Worm (Caenorhabditis elegans) whole organism, young adult: ENCODE results near the gene ZC178.2.

Experiments used
- C06A6.2 ChIP-seq: fragments of 200-800 bp; sonication (Bioruptor generic); conservative IDR thresholded peaks from 2 replicates; pipeline ENCODE4 v1.3.6; 2022; ENCODE audit warnings: missing genetic modification characterization, missing compliant biosample characterization
- F10E7.11 ChIP-seq: sonication (generic microtip); optimal IDR thresholded peaks from 2 replicates; lab custom pipeline; 2017; ENCODE audit warnings: mild to moderate bottlenecking, missing genetic modification characterization, moderate library complexity, missing compliant biosample characterization
- F33H1.4 ChIP-seq: fragments of 200-800 bp; sonication (Bioruptor generic); IDR thresholded peaks from 2 replicates; pipeline ENCODE4 v1.3.6; 2022; ENCODE audit warnings: missing genetic modification reagents, missing genetic modification characterization, missing compliant biosample characterization
- F57A8.1 ChIP-seq: fragments of 200-800 bp; sonication (Bioruptor generic); optimal IDR thresholded peaks from 2 replicates; lab custom pipeline; 2018; ENCODE audit warnings: mild to moderate bottlenecking, missing genetic modification characterization, moderate library complexity, missing compliant biosample characterization
- K12H6.12 ChIP-seq: fragments of 200-800 bp; sonication (Bioruptor generic); optimal IDR thresholded peaks from 2 replicates; lab custom pipeline; 2018; ENCODE audit warnings: mild to moderate bottlenecking, missing genetic modification characterization, missing compliant biosample characterization
- Y67H2A.10 ChIP-seq: fragments of 200-800 bp; sonication (Bioruptor generic); conservative IDR thresholded peaks from 2 replicates; pipeline ENCODE4 v1.3.6; 2022; ENCODE audit warnings: missing genetic modification reagents, missing genetic modification characterization, missing compliant biosample characterization
- ZK185.1 ChIP-seq: sonication (generic microtip); optimal IDR thresholded peaks from 2 replicates; lab custom pipeline; 2016; ENCODE audit warnings: mild to moderate bottlenecking, missing genetic modification characterization, missing compliant biosample characterization; ENCODE audit not compliant: poor library complexity, severe bottlenecking
- aptf-2 ChIP-seq: fragments of 200-800 bp; sonication (Bioruptor generic); conservative IDR thresholded peaks from 2 replicates; pipeline ENCODE4 v1.3.6; 2022; ENCODE audit warnings: missing genetic modification reagents, missing genetic modification characterization, missing compliant biosample characterization
- aptf-3 ChIP-seq: fragments of 200-800 bp; sonication (Bioruptor generic); IDR thresholded peaks from 2 replicates; pipeline ENCODE4 v1.3.6; 2022; ENCODE audit warnings: missing genetic modification characterization, missing compliant biosample characterization
- attf-3 ChIP-seq: fragments of 200-800 bp; sonication (Bioruptor generic); conservative IDR thresholded peaks from 2 replicates; pipeline ENCODE4 v1.3.6; 2022; ENCODE audit warnings: missing genetic modification reagents, missing genetic modification characterization, missing compliant biosample characterization
- ceh-100 ChIP-seq: fragments of 200-800 bp; sonication (Bioruptor generic); IDR thresholded peaks from 2 replicates; pipeline ENCODE4 v1.3.6; 2022; ENCODE audit warnings: missing genetic modification reagents, missing genetic modification characterization, missing compliant biosample characterization
- ceh-27 ChIP-seq: fragments of 200-800 bp; sonication (Bioruptor generic); optimal IDR thresholded peaks from 2 replicates; lab custom pipeline; 2018; ENCODE audit warnings: mild to moderate bottlenecking, missing genetic modification characterization, moderate library complexity, missing compliant biosample characterization
- ceh-40 ChIP-seq: fragments of 200-800 bp; sonication (Bioruptor generic); IDR thresholded peaks from 2 replicates; pipeline ENCODE4 v1.3.6; 2022; ENCODE audit warnings: missing genetic modification characterization, missing compliant biosample characterization
- chd-7 ChIP-seq: sonication (generic microtip); optimal IDR thresholded peaks from 2 replicates; lab custom pipeline; 2016; ENCODE audit warnings: mild to moderate bottlenecking, missing genetic modification characterization, moderate library complexity, missing compliant biosample characterization
- die-1 ChIP-seq: sonication (generic microtip); optimal IDR thresholded peaks from 2 replicates; lab custom pipeline; 2016; ENCODE audit warnings: missing genotype, mild to moderate bottlenecking, missing genetic modification characterization, missing compliant biosample characterization
- ekl-4 ChIP-seq: fragments of 200-800 bp; sonication (Bioruptor generic); IDR thresholded peaks from 2 replicates; pipeline ENCODE4 v1.3.6; 2022; ENCODE audit warnings: missing genetic modification reagents, missing genetic modification characterization, missing compliant biosample characterization
- ets-4 ChIP-seq: fragments of 200-800 bp; sonication (Bioruptor generic); optimal IDR thresholded peaks from 2 replicates; lab custom pipeline; 2018; ENCODE audit warnings: mild to moderate bottlenecking, missing genetic modification characterization, missing compliant biosample characterization
- fkh-3 ChIP-seq: sonication (generic microtip); optimal IDR thresholded peaks from 2 replicates; lab custom pipeline; 2016; ENCODE audit warnings: mild to moderate bottlenecking, missing genetic modification characterization, missing compliant biosample characterization
- gei-17 ChIP-seq: fragments of 200-800 bp; sonication (Bioruptor generic); optimal IDR thresholded peaks from 2 replicates; lab custom pipeline; 2018; ENCODE audit warnings: mild to moderate bottlenecking, missing genetic modification characterization, missing compliant biosample characterization
- let-607 ChIP-seq, 2 experiments: fragments of 200-800 bp in 1 of 2; sonication (Bioruptor generic) in 1 of 2; sonication (generic microtip) in 1 of 2; optimal IDR thresholded peaks; 2 replicates each; lab custom pipeline; 2016 to 2018; ENCODE audit warnings: mild to moderate bottlenecking in 2 of 2, missing compliant biosample characterization in 2 of 2, missing genetic modification characterization in 2 of 2, moderate library complexity in 2 of 2, missing genotype in 1 of 2
- lsy-27 ChIP-seq: sonication (generic microtip); optimal IDR thresholded peaks from 2 replicates; lab custom pipeline; 2017; ENCODE audit warnings: missing genetic modification characterization, mild to moderate bottlenecking, missing compliant biosample characterization, antibody characterized with exemption, missing genotype, borderline replicate concordance; ENCODE audit not compliant: insufficient read depth
- madf-8 ChIP-seq: fragments of 200-800 bp; sonication (Bioruptor generic); conservative IDR thresholded peaks from 2 replicates; pipeline ENCODE4 v1.3.6; 2022; ENCODE audit warnings: missing genetic modification reagents, missing genetic modification characterization, missing compliant biosample characterization
- mcd-1 ChIP-seq: fragments of 200-800 bp; sonication (Bioruptor generic); IDR thresholded peaks from 2 replicates; pipeline ENCODE4 v1.3.6; 2022; ENCODE audit warnings: missing genetic modification reagents, missing genetic modification characterization, missing compliant biosample characterization
- nhr-27 ChIP-seq: fragments of 200-800 bp; sonication (Bioruptor generic); optimal IDR thresholded peaks from 2 replicates; lab custom pipeline; 2018; ENCODE audit warnings: mild to moderate bottlenecking, missing genetic modification characterization, moderate library complexity, missing compliant biosample characterization
- pbrm-1 ChIP-seq: fragments of 200-800 bp; sonication (Bioruptor generic); IDR thresholded peaks from 2 replicates; pipeline ENCODE4 v1.3.6; 2022; ENCODE audit warnings: missing genetic modification reagents, missing genetic modification characterization, missing compliant biosample characterization
- rpc-1 ChIP-seq, 2 experiments: fragments of 150-350 bp in 1 of 2; sonication (generic microtip) in 1 of 2; optimal IDR thresholded peaks; 2 replicates each; lab custom pipeline; 2014 to 2018; ENCODE audit warnings: missing biosample characterization in 1 of 2, missing genetic modification characterization in 1 of 2, missing genetic modification reagents in 1 of 2, missing genotype in 1 of 2
- sdz-38 ChIP-seq: sonication (generic microtip); optimal IDR thresholded peaks from 2 replicates; lab custom pipeline; 2016; ENCODE audit warnings: missing genotype, missing genetic modification characterization, missing compliant biosample characterization
- sea-2 ChIP-seq: fragments of 200-800 bp; sonication (Bioruptor generic); IDR thresholded peaks from 2 replicates; pipeline ENCODE4 v1.3.6; 2022; ENCODE audit warnings: missing genetic modification characterization, missing compliant biosample characterization
- unc-130 ChIP-seq: sonication (generic microtip); optimal IDR thresholded peaks from 2 replicates; lab custom pipeline; 2016; ENCODE audit warnings: missing genetic modification reagents, missing genetic modification characterization, missing compliant biosample characterization
- unc-62 ChIP-seq: fragments of 150-350 bp; optimal IDR thresholded peaks from 2 replicates; lab custom pipeline; 2014; ENCODE audit warnings: missing biosample characterization, missing genetic modification reagents, missing genetic modification characterization
- xnd-1 ChIP-seq: sonication (generic microtip); optimal IDR thresholded peaks from 2 replicates; lab custom pipeline; 2016; ENCODE audit warnings: missing genotype, missing genetic modification reagents, missing genetic modification characterization, missing compliant biosample characterization
- zim-3 ChIP-seq: sonication (generic microtip); optimal IDR thresholded peaks from 2 replicates; lab custom pipeline; 2017; ENCODE audit warnings: mild to moderate bottlenecking, missing genetic modification characterization, moderate library complexity, missing compliant biosample characterization
- ztf-22 ChIP-seq: fragments of 200-800 bp; sonication (Bioruptor generic); optimal IDR thresholded peaks from 2 replicates; lab custom pipeline; 2018; ENCODE audit warnings: mild to moderate bottlenecking, missing genetic modification characterization, moderate library complexity, missing compliant biosample characterization
- ztf-25 ChIP-seq: fragments of 200-800 bp; sonication (Bioruptor generic); IDR thresholded peaks from 2 replicates; pipeline ENCODE4 v1.3.6; 2022; ENCODE audit warnings: missing genetic modification reagents, missing genetic modification characterization, missing compliant biosample characterization

The ZC178.2 gene

DNA sequence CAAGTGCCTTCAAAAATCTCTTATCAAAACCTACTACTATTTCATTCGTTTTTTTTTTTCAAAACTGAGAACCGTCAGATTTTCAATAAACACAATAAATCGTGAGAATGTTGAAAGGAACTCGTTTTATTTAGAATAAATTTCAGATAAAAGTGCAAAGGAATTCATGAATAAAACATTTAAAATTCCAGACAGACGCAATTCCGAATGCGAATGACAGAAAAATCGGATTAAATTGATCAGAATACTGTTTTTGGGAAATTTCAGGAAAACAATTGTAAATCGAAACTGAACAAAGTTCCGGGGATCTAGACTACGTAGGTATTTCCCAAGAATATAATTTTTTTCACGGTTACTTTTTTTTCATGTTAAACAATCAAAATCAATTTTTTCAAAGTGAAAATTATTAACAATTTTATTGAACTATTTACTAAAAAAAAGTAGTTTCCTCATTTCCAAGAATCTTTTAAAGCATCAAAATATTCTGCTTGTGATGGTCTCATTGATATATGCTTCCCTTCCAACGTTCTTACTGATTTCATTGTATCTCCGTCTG is 40.2 kb downstream of the ZC178.2 start:
- no peak for TF ChIP-seq mcd-1
- TF ChIP-seq ceh-40 (GFP tag; lab: Robert Waterston, UW) = no peak
- no peak for TF ChIP-seq die-1 (tag; lab: Kevin White, UChicago)
- no peak for TF ChIP-seq F33H1.4 (GFP tag; lab: Robert Waterston, UW)
- no peak for TF ChIP-seq F57A8.1
- TF ChIP-seq zim-3 (tag; lab: Kevin White, UChicago) = no peak
- no peak for TF ChIP-seq let-607 (tag; optimal IDR thresholded peaks at IDR 0.05; lab: Kevin White, UChicago)
- TF ChIP-seq C06A6.2 (GFP tag; lab: Robert Waterston, UW) = no peak
- no peak for TF ChIP-seq madf-8 (GFP tag; lab: Robert Waterston, UW)
- no peak for TF ChIP-seq unc-62 (GFP tag; lab: Kevin White, UChicago)
- no peak for TF ChIP-seq aptf-3 (GFP tag; lab: Robert Waterston, UW)
- no peak for TF ChIP-seq attf-3 (GFP tag; lab: Robert Waterston, UW)
- TF ChIP-seq fkh-3 (tag; lab: Kevin White, UChicago) = no peak
- TF ChIP-seq ZK185.1 = no peak
- TF ChIP-seq Y67H2A.10 (GFP tag; lab: Robert Waterston, UW) = no peak
- no peak for TF ChIP-seq pbrm-1 (GFP tag; lab: Robert Waterston, UW)

DNA sequence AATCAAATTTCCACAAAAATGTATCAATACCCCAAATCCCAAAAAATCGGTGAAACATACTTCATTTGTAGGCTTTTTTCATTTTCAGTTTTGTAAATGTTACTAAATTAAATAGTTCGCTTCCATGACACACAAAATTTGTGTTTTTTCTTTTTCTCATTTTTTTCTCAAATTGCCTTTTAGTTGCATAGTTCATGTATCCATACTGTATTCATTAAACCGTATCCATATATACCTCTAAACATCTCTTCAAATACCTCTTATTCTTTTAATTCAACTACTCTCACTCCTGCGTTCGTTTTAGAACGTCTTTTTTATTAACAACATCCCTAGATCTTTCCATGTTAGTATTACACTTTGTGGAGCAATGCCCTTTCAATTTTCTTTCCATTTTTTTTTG is 41.1 kb downstream of the ZC178.2 start:
- TF ChIP-seq ztf-25 (GFP tag; lab: Robert Waterston, UW) (no peak), lsy-27 (no peak), chd-7 (tag; lab: Kevin White, UChicago) (no peak), ztf-22 (GFP tag; lab: Kevin White, UChicago) (no peak), pbrm-1 (GFP tag; lab: Robert Waterston, UW) (no peak), sdz-38 (no peak), ceh-27 (no peak), ceh-40 (GFP tag; lab: Robert Waterston, UW) (no peak), gei-17 (GFP tag; lab: Kevin White, UChicago) (no peak), xnd-1 (tag; lab: Kevin White, UChicago) (no peak), K12H6.12 (no peak), unc-130 (GFP tag; lab: Kevin White, UChicago) (no peak), ceh-100 (no peak), ets-4 (no peak), sea-2 (GFP tag; lab: Robert Waterston, UW) (no peak), nhr-27 (tag; lab: Kevin White, UChicago) (no peak), F10E7.11 (tag; lab: Kevin White, UChicago) (no peak), ekl-4 (GFP tag; lab: Robert Waterston, UW) (no peak), C06A6.2 (GFP tag; lab: Robert Waterston, UW) (no peak), rpc-1 (optimal IDR thresholded peaks at IDR 0.05; lab: Kevin White, UChicago) (no peak), rpc-1 (tag; optimal IDR thresholded peaks at IDR 0.05; lab: Kevin White, UChicago) (no peak)

DNA sequence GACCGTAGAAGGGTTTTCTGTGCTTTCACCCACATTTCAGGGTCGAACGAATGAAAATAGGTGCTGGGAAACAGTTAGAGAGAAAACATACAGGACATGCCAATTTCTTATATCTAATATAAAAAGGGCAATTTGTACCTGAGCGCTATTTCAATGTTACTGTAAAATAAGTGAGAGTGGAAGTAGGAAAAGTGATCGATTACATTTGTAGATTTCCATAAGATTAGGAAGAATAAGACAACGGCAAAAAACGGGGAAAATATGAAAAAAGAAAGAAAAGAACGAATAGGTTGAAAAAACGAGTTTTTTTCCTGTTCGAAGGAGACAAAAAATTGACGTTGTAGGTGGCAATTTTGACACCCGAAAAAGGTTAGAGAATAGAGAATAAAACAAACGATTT is 43.6 kb downstream of the ZC178.2 start:
- TF ChIP-seq ets-4 (no peak), aptf-2 (GFP tag; lab: Robert Waterston, UW) (no peak)
